Worm (Caenorhabditis elegans) whole organism, mixed stage, embryonic: ENCODE data around the gene F08D12.7.

Source experiments
- M03D4.4 ChIP-seq: sonication (generic microtip); optimal IDR thresholded peaks from 2 replicates; lab custom pipeline; 2017; ENCODE audit warnings: mild to moderate bottlenecking, missing genetic modification characterization, missing compliant biosample characterization
- bed-3 ChIP-seq: fragments of 200-800 bp; sonication (Bioruptor generic); optimal IDR thresholded peaks from 3 replicates; lab custom pipeline; 2018; ENCODE audit warnings: mild to moderate bottlenecking, missing genetic modification characterization, moderate library complexity, missing compliant biosample characterization
- blmp-1 ChIP-seq: fragments of 150-350 bp; optimal IDR thresholded peaks from 2 replicates; lab custom pipeline; 2014; ENCODE audit warnings: missing biosample characterization, missing genetic modification characterization
- ceh-39 ChIP-seq: fragments of 150-350 bp; optimal IDR thresholded peaks from 2 replicates; lab custom pipeline; 2014; ENCODE audit warnings: missing biosample characterization, missing genetic modification characterization
- ceh-43 ChIP-seq: fragments of 200-800 bp; sonication (Bioruptor generic); optimal IDR thresholded peaks from 2 replicates; lab custom pipeline; 2018; ENCODE audit warnings: mild to moderate bottlenecking, missing genetic modification characterization, moderate library complexity, missing compliant biosample characterization
- ceh-83 ChIP-seq: fragments of 200-800 bp; sonication (Bioruptor generic); optimal IDR thresholded peaks from 2 replicates; lab custom pipeline; 2018; ENCODE audit warnings: mild to moderate bottlenecking, missing genetic modification characterization, missing compliant biosample characterization
- ces-1 ChIP-seq: fragments of 150-350 bp; optimal IDR thresholded peaks from 2 replicates; lab custom pipeline; 2014; ENCODE audit warnings: missing biosample characterization, missing genetic modification reagents, missing genetic modification characterization
- cnd-1 ChIP-seq: fragments of 200-800 bp; sonication (Bioruptor generic); optimal IDR thresholded peaks from 2 replicates; lab custom pipeline; 2018; ENCODE audit warnings: mild to moderate bottlenecking, missing genetic modification characterization, missing compliant biosample characterization
- drap-1 ChIP-seq: fragments of 200-800 bp; sonication (Bioruptor generic); optimal IDR thresholded peaks from 3 replicates; lab custom pipeline; 2018; ENCODE audit warnings: mild to moderate bottlenecking, missing genetic modification characterization, missing compliant biosample characterization
- elt-1 ChIP-seq: sonication (generic microtip); optimal IDR thresholded peaks from 2 replicates; lab custom pipeline; 2017; ENCODE audit warnings: missing genetic modification characterization, mild to moderate bottlenecking, missing compliant biosample characterization, antibody characterized with exemption, moderate library complexity, borderline replicate concordance; ENCODE audit not compliant: insufficient read depth
- elt-3 ChIP-seq: fragments of 150-350 bp; optimal IDR thresholded peaks from 2 replicates; lab custom pipeline; 2014; ENCODE audit warnings: missing biosample characterization, missing genetic modification characterization
- flh-1 ChIP-seq: fragments of 200-800 bp; sonication (Bioruptor generic); optimal IDR thresholded peaks from 2 replicates; lab custom pipeline; 2018; ENCODE audit warnings: mild to moderate bottlenecking, missing genetic modification characterization, moderate library complexity, missing compliant biosample characterization
- ham-2 ChIP-seq: fragments of 200-800 bp; sonication (Bioruptor generic); optimal IDR thresholded peaks from 2 replicates; lab custom pipeline; 2018; ENCODE audit warnings: mild to moderate bottlenecking, missing genetic modification characterization, missing compliant biosample characterization
- hlh-1 ChIP-seq: fragments of 150-350 bp; optimal IDR thresholded peaks from 2 replicates; lab custom pipeline; 2014; ENCODE audit warnings: missing biosample characterization, missing genetic modification reagents, missing genetic modification characterization
- lin-13 ChIP-seq: fragments of 150-350 bp; optimal IDR thresholded peaks from 2 replicates; lab custom pipeline; 2014; ENCODE audit warnings: missing biosample characterization, missing genetic modification characterization
- lin-32 ChIP-seq: fragments of 200-800 bp; sonication (Bioruptor generic); optimal IDR thresholded peaks from 2 replicates; lab custom pipeline; 2018; ENCODE audit warnings: mild to moderate bottlenecking, missing genetic modification characterization, missing compliant biosample characterization
- lsy-2 ChIP-seq: fragments of 150-350 bp; optimal IDR thresholded peaks from 2 replicates; lab custom pipeline; 2014; ENCODE audit warnings: missing biosample characterization, missing genetic modification characterization
- mab-5 ChIP-seq: fragments of 150-350 bp; optimal IDR thresholded peaks from 2 replicates; lab custom pipeline; 2014; ENCODE audit warnings: missing biosample characterization, missing genetic modification characterization
- nhr-12 ChIP-seq: fragments of 150-350 bp; optimal IDR thresholded peaks from 2 replicates; lab custom pipeline; 2014; ENCODE audit warnings: missing biosample characterization, missing genetic modification characterization
- nhr-2 ChIP-seq: fragments of 150-350 bp; optimal IDR thresholded peaks from 2 replicates; lab custom pipeline; 2014; ENCODE audit warnings: missing biosample characterization, missing genetic modification characterization
- nhr-237 ChIP-seq: fragments of 150-350 bp; optimal IDR thresholded peaks from 2 replicates; lab custom pipeline; 2014; ENCODE audit warnings: missing biosample characterization, missing genetic modification characterization
- nhr-28 ChIP-seq: fragments of 150-350 bp; optimal IDR thresholded peaks from 2 replicates; lab custom pipeline; 2014; ENCODE audit warnings: missing biosample characterization, missing genetic modification characterization
- pha-4 ChIP-seq: fragments of 150-350 bp; optimal IDR thresholded peaks from 2 replicates; lab custom pipeline; 2018; ENCODE audit warnings: missing biosample characterization, missing genetic modification reagents, missing genetic modification characterization
- sem-2 ChIP-seq: fragments of 200-800 bp; sonication (Bioruptor generic); optimal IDR thresholded peaks from 2 replicates; lab custom pipeline; 2018; ENCODE audit warnings: mild to moderate bottlenecking, missing genetic modification characterization, missing compliant biosample characterization
- sptf-1 ChIP-seq: sonication (generic microtip); optimal IDR thresholded peaks from 2 replicates; lab custom pipeline; 2017; ENCODE audit warnings: mild to moderate bottlenecking, missing genetic modification characterization, moderate library complexity, missing compliant biosample characterization
- tbx-8 ChIP-seq: fragments of 200-800 bp; sonication (Bioruptor generic); optimal IDR thresholded peaks from 2 replicates; lab custom pipeline; 2018; ENCODE audit warnings: mild to moderate bottlenecking, missing genetic modification characterization, moderate library complexity, missing compliant biosample characterization
- unc-120 ChIP-seq: sonication (generic microtip); optimal IDR thresholded peaks from 2 replicates; lab custom pipeline; 2017; ENCODE audit warnings: missing genetic modification characterization, missing compliant biosample characterization; ENCODE audit not compliant: poor library complexity, severe bottlenecking
- unc-39 ChIP-seq: fragments of 150-350 bp; optimal IDR thresholded peaks from 2 replicates; lab custom pipeline; 2014; ENCODE audit warnings: missing biosample characterization, missing genetic modification characterization
- unc-62 ChIP-seq: fragments of 150-350 bp; optimal IDR thresholded peaks from 2 replicates; lab custom pipeline; 2014; ENCODE audit warnings: missing biosample characterization, missing genetic modification reagents, missing genetic modification characterization
- zip-8 ChIP-seq: fragments of 150-350 bp; optimal IDR thresholded peaks from 2 replicates; lab custom pipeline; 2014; ENCODE audit warnings: missing biosample characterization, missing genetic modification characterization
- ztf-11 ChIP-seq: fragments of 150-350 bp; optimal IDR thresholded peaks from 2 replicates; lab custom pipeline; 2014; ENCODE audit warnings: missing biosample characterization, missing genetic modification characterization

F08D12.7 gene

ce11 chrII:2795413-2795812 lies 26.5 kb upstream of the F08D12.7 start:
- no peak for TF ChIP-seq unc-62
- no peak for TF ChIP-seq ham-2
- no peak for TF ChIP-seq elt-1
- no peak for TF ChIP-seq sptf-1
- no peak for TF ChIP-seq ceh-39 (tag; lab: Kevin White, UChicago)
- no peak for TF ChIP-seq unc-39 (tag; lab: Kevin White, UChicago)
- no peak for TF ChIP-seq mab-5 (tag; lab: Kevin White, UChicago)
- no peak for TF ChIP-seq ces-1
- TF ChIP-seq unc-120 (tag; lab: Kevin White, UChicago), result no peak
- no peak for TF ChIP-seq lin-13
- no peak for TF ChIP-seq M03D4.4 (tag; lab: Kevin White, UChicago)

ce11 chrII:2791693-2792092 lies 22.8 kb upstream of the F08D12.7 start:
- TF ChIP-seq elt-3 (tag; lab: Kevin White, UChicago) (no peak), M03D4.4 (tag; lab: Kevin White, UChicago) (no peak), lin-13 (no peak), unc-62 (no peak), zip-8 (tag; lab: Kevin White, UChicago) (no peak), hlh-1 (tag; lab: Kevin White, UChicago) (no peak), elt-1 (no peak), unc-120 (tag; lab: Kevin White, UChicago) (no peak), nhr-2 (no peak), lin-32 (GFP tag; lab: Kevin White, UChicago) (no peak), ceh-83 (GFP tag; lab: Kevin White, UChicago) (no peak)

- TF ChIP-seq blmp-1 (tag; lab: Kevin White, UChicago), result no peak
- no peak for TF ChIP-seq unc-39 (tag; lab: Kevin White, UChicago)
- no peak for TF ChIP-seq ztf-11
- TF ChIP-seq ceh-39 (tag; lab: Kevin White, UChicago), result no peak
- TF ChIP-seq sem-2, result no peak
- TF ChIP-seq bed-3, result no peak
- no peak for TF ChIP-seq nhr-237 (tag; lab: Kevin White, UChicago)
- no peak for TF ChIP-seq elt-1
- TF ChIP-seq lin-13, result no peak
- no peak for TF ChIP-seq sptf-1
Measured at ce11 chrII:2787849-2788248, 18.9 kb upstream of the F08D12.7 start.

- TF ChIP-seq unc-120 (tag; lab: Kevin White, UChicago), result peak; percentile 7
- no peak for TF ChIP-seq nhr-12 (tag; lab: Kevin White, UChicago)
- TF ChIP-seq tbx-8 (GFP tag; lab: Kevin White, UChicago), result no peak
- TF ChIP-seq unc-39 (tag; lab: Kevin White, UChicago), result no peak
- TF ChIP-seq lsy-2 (tag; lab: Kevin White, UChicago), result peak; percentile 10
- TF ChIP-seq pha-4 (tag; lab: Kevin White, UChicago), result peak; percentile 45
- no peak for TF ChIP-seq nhr-237 (tag; lab: Kevin White, UChicago)
- TF ChIP-seq cnd-1, result no peak
- no peak for TF ChIP-seq sem-2
- TF ChIP-seq nhr-2, result no peak
- TF ChIP-seq lin-32 (GFP tag; lab: Kevin White, UChicago), result no peak
- no peak for TF ChIP-seq zip-8 (tag; lab: Kevin White, UChicago)
- no peak for TF ChIP-seq nhr-28
- TF ChIP-seq drap-1 (GFP tag; lab: Kevin White, UChicago), result no peak
- TF ChIP-seq, all 35 proteins: peak for 3
Measured at ce11 chrII:2787031-2787512, 18.2 kb upstream of the F08D12.7 start, which contains the start of the genes F08D12.12 and srpa-72. TSS of gene F08D12.12 (minus strand) at chrII:2787081. TSS of gene srpa-72 (plus strand) at chrII:2787481.

ce11 chrII:2785787-2786186 lies 16.9 kb upstream of the F08D12.7 start:
- TF ChIP-seq nhr-2 (no peak), nhr-28 (no peak), ceh-43 (no peak), cnd-1 (no peak), flh-1 (GFP tag; lab: Kevin White, UChicago) (no peak), M03D4.4 (tag; lab: Kevin White, UChicago) (no peak), unc-62 (no peak), elt-1 (no peak)

- TF ChIP-seq cnd-1 (no peak), ceh-39 (tag; lab: Kevin White, UChicago) (no peak)
Measured at ce11 chrII:2783380-2783779, 14.5 kb upstream of the F08D12.7 start.
